Worm (Caenorhabditis elegans) whole organism, young adult: Measurements from ENCODE around the gene clr-1.

Experiments used
- K11D2.4 ChIP-seq: fragments of 200-800 bp; sonication (Bioruptor generic); IDR thresholded peaks from 2 replicates; pipeline ENCODE4 v1.3.6; 2022; ENCODE audit warnings: missing genetic modification reagents, missing genetic modification characterization, missing compliant biosample characterization
- T26A5.8 ChIP-seq: sonication (generic microtip); optimal IDR thresholded peaks from 2 replicates; lab custom pipeline; 2016; ENCODE audit warnings: missing genetic modification characterization, missing compliant biosample characterization
- Y53F4B.3 ChIP-seq: fragments of 200-800 bp; sonication (Bioruptor generic); IDR thresholded peaks from 2 replicates; pipeline ENCODE4 v1.3.6; 2022; ENCODE audit warnings: missing genetic modification reagents, missing genetic modification characterization, missing compliant biosample characterization
- ama-1 ChIP-seq, 3 experiments: fragments of 150-350 bp in 1 of 3; sonication (generic microtip) in 2 of 3; optimal IDR thresholded peaks; 2 replicates each; lab custom pipeline; 2014 to 2018; ENCODE audit warnings: missing biosample characterization in 2 of 3, missing genetic modification characterization in 2 of 3, missing genetic modification reagents in 2 of 3
- efl-1 ChIP-seq: fragments of 150-350 bp; optimal IDR thresholded peaks from 2 replicates; lab custom pipeline; 2014; ENCODE audit warnings: missing biosample characterization, missing genetic modification reagents, missing genetic modification characterization
- him-1 ChIP-seq: sonication (generic microtip); optimal IDR thresholded peaks from 2 replicates; lab custom pipeline; 2016; ENCODE audit warnings: missing genotype, missing genetic modification reagents, missing genetic modification characterization, missing compliant biosample characterization
- hmg-1.2 ChIP-seq: fragments of 200-800 bp; sonication (Bioruptor generic); IDR thresholded peaks from 2 replicates; pipeline ENCODE4 v1.3.6; 2022; ENCODE audit warnings: missing genetic modification reagents, missing genetic modification characterization, missing compliant biosample characterization
- nhr-27 ChIP-seq: fragments of 200-800 bp; sonication (Bioruptor generic); optimal IDR thresholded peaks from 2 replicates; lab custom pipeline; 2018; ENCODE audit warnings: mild to moderate bottlenecking, missing genetic modification characterization, moderate library complexity, missing compliant biosample characterization
- rcor-1 ChIP-seq: fragments of 200-800 bp; sonication (Bioruptor generic); IDR thresholded peaks from 2 replicates; pipeline ENCODE4 v1.3.6; 2022; ENCODE audit warnings: missing genetic modification reagents, missing genetic modification characterization, missing compliant biosample characterization
- snpc-1.1 ChIP-seq: sonication (generic microtip); optimal IDR thresholded peaks from 2 replicates; lab custom pipeline; 2017; ENCODE audit warnings: missing genetic modification characterization, mild to moderate bottlenecking, missing compliant biosample characterization, antibody characterized with exemption, moderate library complexity, missing genotype, missing genetic modification reagents; ENCODE audit not compliant: insufficient read depth
- sptf-2 ChIP-seq: fragments of 200-800 bp; sonication (Bioruptor generic); optimal IDR thresholded peaks from 2 replicates; lab custom pipeline; 2018; ENCODE audit warnings: mild to moderate bottlenecking, missing genetic modification characterization, missing compliant biosample characterization
- xnd-1 ChIP-seq: sonication (generic microtip); optimal IDR thresholded peaks from 2 replicates; lab custom pipeline; 2016; ENCODE audit warnings: missing genotype, missing genetic modification reagents, missing genetic modification characterization, missing compliant biosample characterization

DNA sequence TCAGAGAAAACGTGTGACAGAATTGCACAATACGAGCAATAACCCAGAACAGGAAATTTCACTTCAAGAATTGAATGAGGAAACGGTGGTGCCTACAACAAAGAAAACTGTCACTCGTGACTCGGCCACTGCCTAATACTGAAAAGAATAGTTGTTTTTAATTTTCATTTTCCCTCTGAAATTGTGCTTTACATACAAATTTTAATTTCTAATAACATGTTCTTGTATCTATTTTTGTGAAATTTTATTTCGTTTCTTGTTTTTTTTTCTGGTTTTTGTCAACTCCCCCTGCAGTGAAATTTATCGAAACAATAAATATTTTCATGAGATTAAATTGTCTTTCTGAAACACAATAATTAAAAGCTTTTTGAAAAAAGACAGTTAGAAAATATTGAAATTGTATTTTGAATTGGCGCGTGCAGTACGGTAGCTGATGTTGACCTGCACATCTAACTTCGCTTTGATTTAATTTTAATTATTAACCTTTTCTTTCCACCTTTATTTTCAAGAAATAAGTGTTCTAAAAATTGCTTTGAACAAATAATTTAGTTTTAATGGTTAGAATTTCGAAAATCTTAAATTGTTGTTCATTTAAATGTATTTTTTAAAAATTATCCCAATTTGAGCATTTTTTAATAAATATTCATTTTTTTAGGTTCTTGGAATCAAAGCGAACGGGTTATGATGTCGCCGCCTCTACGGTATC, 10.4 kb upstream of the clr-1 start, which contains the start of gene daz-1:
- TF ChIP-seq hmg-1.2 (no peak), sptf-2 (GFP tag; lab: Kevin White, UChicago) (no peak), ama-1 (optimal IDR thresholded peaks at IDR 0.05; lab: Kevin White, UChicago) (no peak), ama-1 (GFP tag; optimal IDR thresholded peaks at IDR 0.05; lab: Kevin White, UChicago) (no peak), him-1 (tag; lab: Kevin White, UChicago) (peak; percentile 53), T26A5.8 (no peak), Y53F4B.3 (GFP tag; lab: Robert Waterston, UW) (no peak), K11D2.4 (GFP tag; lab: Robert Waterston, UW) (no peak), nhr-27 (tag; lab: Kevin White, UChicago) (no peak), rcor-1 (peak; percentile 46; the same call in 1 of the 2 replicates), xnd-1 (tag; lab: Kevin White, UChicago) (peak; percentile 68), efl-1 (GFP tag; lab: Kevin White, UChicago) (peak; percentile 95), snpc-1.1 (tag; lab: Kevin White, UChicago) (no peak)
